Worm (Caenorhabditis elegans) whole organism, L3 larva: ENCODE results near the gene arrd-19.

ENCODE experiments used
- ZK546.5 ChIP-seq: sonication (generic microtip); optimal IDR thresholded peaks from 2 replicates; lab custom pipeline; 2017; ENCODE audit warnings: missing biosample characterization, missing genetic modification characterization
- aly-2 ChIP-seq: fragments of 150-350 bp; optimal IDR thresholded peaks from 2 replicates; lab custom pipeline; 2014; ENCODE audit warnings: missing biosample characterization, missing genetic modification characterization
- ama-1 ChIP-seq: fragments of 150-350 bp; optimal IDR thresholded peaks from 2 replicates; lab custom pipeline; 2018
- ceh-16 ChIP-seq: sonication (generic microtip); optimal IDR thresholded peaks from 2 replicates; lab custom pipeline; 2017; ENCODE audit warnings: missing biosample characterization, missing genetic modification characterization
- ceh-28 ChIP-seq: fragments of 150-350 bp; optimal IDR thresholded peaks from 2 replicates; lab custom pipeline; 2014; ENCODE audit warnings: missing biosample characterization, missing genetic modification reagents, missing genetic modification characterization
- ceh-9 ChIP-seq: sonication (generic microtip); optimal IDR thresholded peaks from 2 replicates; lab custom pipeline; 2018; ENCODE audit warnings: missing biosample characterization, missing genetic modification characterization
- daf-12 ChIP-seq: fragments of 150-350 bp; optimal IDR thresholded peaks from 2 replicates; lab custom pipeline; 2014; ENCODE audit warnings: missing biosample characterization, missing genetic modification reagents, missing genetic modification characterization
- egl-27 ChIP-seq: sonication (generic microtip); optimal IDR thresholded peaks from 4 replicates; lab custom pipeline; 2017; ENCODE audit warnings: missing biosample characterization, missing genetic modification reagents, missing genetic modification characterization
- egl-5 ChIP-seq: fragments of 150-350 bp; optimal IDR thresholded peaks from 2 replicates; lab custom pipeline; 2017; ENCODE audit warnings: missing biosample characterization, missing genetic modification reagents, missing genetic modification characterization, inconsistent platforms
- elt-2 ChIP-seq: sonication (generic microtip); optimal IDR thresholded peaks from 2 replicates; lab custom pipeline; 2016; ENCODE audit warnings: missing genetic modification reagents, mild to moderate bottlenecking, missing genetic modification characterization, missing compliant biosample characterization
- elt-3 ChIP-seq, 3 experiments: fragments of 150-350 bp in 1 of 3; sonication (generic microtip) in 2 of 3; optimal IDR thresholded peaks; 2 replicates in 2 of 3; 4 replicates in 1 of 3; lab custom pipeline; 2014 to 2017; ENCODE audit warnings: missing biosample characterization in 3 of 3, missing genetic modification characterization in 3 of 3
- eor-1 ChIP-seq, 2 experiments: fragments of 150-350 bp; optimal IDR thresholded peaks; 2 replicates each; lab custom pipeline; 2014 to 2018; ENCODE audit warnings: missing biosample characterization in 2 of 2, missing genetic modification characterization in 2 of 2
- fkh-10 ChIP-seq: sonication (generic microtip); optimal IDR thresholded peaks from 2 replicates; lab custom pipeline; 2017; ENCODE audit warnings: missing biosample characterization, missing genetic modification reagents, missing genetic modification characterization
- fos-1 ChIP-seq: fragments of 150-350 bp; optimal IDR thresholded peaks from 2 replicates; lab custom pipeline; 2014; ENCODE audit warnings: missing biosample characterization, missing genetic modification characterization
- hmg-11 ChIP-seq: sonication (generic microtip); optimal IDR thresholded peaks from 2 replicates; lab custom pipeline; 2016; ENCODE audit warnings: missing genetic modification characterization, missing compliant biosample characterization
- jun-1 ChIP-seq: fragments of 150-350 bp; optimal IDR thresholded peaks from 2 replicates; lab custom pipeline; 2014; ENCODE audit warnings: missing biosample characterization, missing genetic modification reagents, missing genetic modification characterization
- lin-15B ChIP-seq: fragments of 150-350 bp; optimal IDR thresholded peaks from 2 replicates; lab custom pipeline; 2014; ENCODE audit warnings: missing biosample characterization, missing genetic modification characterization
- lin-39 ChIP-seq: fragments of 150-350 bp; optimal IDR thresholded peaks from 2 replicates; lab custom pipeline; 2018; ENCODE audit warnings: missing biosample characterization, missing genetic modification reagents, missing genetic modification characterization
- lsy-12 ChIP-seq: sonication (generic microtip); optimal IDR thresholded peaks from 2 replicates; lab custom pipeline; 2016; ENCODE audit warnings: mild to moderate bottlenecking, missing genetic modification characterization, missing compliant biosample characterization
- mdl-1 ChIP-seq: fragments of 150-350 bp; optimal IDR thresholded peaks from 2 replicates; lab custom pipeline; 2014; ENCODE audit warnings: missing biosample characterization, missing genetic modification characterization
- mml-1 ChIP-seq: fragments of 150-350 bp; sonication (generic microtip); optimal IDR thresholded peaks from 3 replicates; lab custom pipeline; 2014; ENCODE audit warnings: missing biosample characterization, missing genetic modification characterization
- nfya-1 ChIP-seq: sonication (generic microtip); optimal IDR thresholded peaks from 2 replicates; lab custom pipeline; 2017; ENCODE audit warnings: missing genetic modification characterization, mild to moderate bottlenecking, missing compliant biosample characterization, antibody characterized with exemption, moderate library complexity; ENCODE audit not compliant: insufficient read depth
- nhr-11 ChIP-seq: fragments of 150-350 bp; optimal IDR thresholded peaks from 2 replicates; lab custom pipeline; 2014; ENCODE audit warnings: missing biosample characterization, missing genetic modification characterization
- nhr-12 ChIP-seq: fragments of 150-350 bp; optimal IDR thresholded peaks from 2 replicates; lab custom pipeline; 2014; ENCODE audit warnings: missing biosample characterization, missing genetic modification characterization
- nhr-23 ChIP-seq: fragments of 150-350 bp; optimal IDR thresholded peaks from 2 replicates; lab custom pipeline; 2014; ENCODE audit warnings: missing biosample characterization, missing genetic modification reagents, missing genetic modification characterization
- nhr-237 ChIP-seq: fragments of 150-350 bp; optimal IDR thresholded peaks from 2 replicates; lab custom pipeline; 2014; ENCODE audit warnings: missing biosample characterization, missing genetic modification characterization
- nhr-25 ChIP-seq: sonication (generic microtip); optimal IDR thresholded peaks from 2 replicates; lab custom pipeline; 2017; ENCODE audit warnings: missing biosample characterization, missing genetic modification characterization
- nhr-28 ChIP-seq: fragments of 150-350 bp; optimal IDR thresholded peaks from 2 replicates; lab custom pipeline; 2014; ENCODE audit warnings: missing biosample characterization, missing genetic modification characterization
- nhr-43 ChIP-seq: sonication (generic microtip); optimal IDR thresholded peaks from 2 replicates; lab custom pipeline; 2016; ENCODE audit warnings: mild to moderate bottlenecking, missing genetic modification characterization, missing compliant biosample characterization; ENCODE audit not compliant: poor library complexity, severe bottlenecking
- nhr-67 ChIP-seq: fragments of 150-350 bp; optimal IDR thresholded peaks from 2 replicates; lab custom pipeline; 2014; ENCODE audit warnings: missing biosample characterization, missing genetic modification characterization
- nhr-77 ChIP-seq: fragments of 150-350 bp; optimal IDR thresholded peaks from 2 replicates; lab custom pipeline; 2014; ENCODE audit warnings: missing biosample characterization, missing genetic modification characterization
- pha-4 ChIP-seq: fragments of 150-350 bp; optimal IDR thresholded peaks from 2 replicates; lab custom pipeline; 2014; ENCODE audit warnings: missing biosample characterization, missing genetic modification reagents, missing genetic modification characterization
- pqm-1 ChIP-seq: fragments of 150-350 bp; optimal IDR thresholded peaks from 2 replicates; lab custom pipeline; 2017; ENCODE audit warnings: missing biosample characterization, missing genetic modification characterization, inconsistent platforms
- sea-2 ChIP-seq: fragments of 150-350 bp; sonication (generic microtip); optimal IDR thresholded peaks from 4 replicates; lab custom pipeline; 2014; ENCODE audit warnings: missing biosample characterization, missing genetic modification reagents, missing genetic modification characterization
- skn-1 ChIP-seq: fragments of 150-350 bp; optimal IDR thresholded peaks from 2 replicates; lab custom pipeline; 2014; ENCODE audit warnings: missing biosample characterization, missing genetic modification characterization
- snpc-4 ChIP-seq: fragments of 150-350 bp; optimal IDR thresholded peaks from 2 replicates; lab custom pipeline; 2014; ENCODE audit warnings: missing biosample characterization, missing genetic modification characterization
- tbx-2 ChIP-seq: sonication (generic microtip); optimal IDR thresholded peaks from 2 replicates; lab custom pipeline; 2016; ENCODE audit warnings: mild to moderate bottlenecking, missing genetic modification characterization, missing compliant biosample characterization
- zag-1 ChIP-seq: fragments of 150-350 bp; optimal IDR thresholded peaks from 2 replicates; lab custom pipeline; 2014; ENCODE audit warnings: missing biosample characterization, missing genetic modification characterization
- ztf-11 ChIP-seq: fragments of 150-350 bp; optimal IDR thresholded peaks from 2 replicates; lab custom pipeline; 2014; ENCODE audit warnings: missing biosample characterization, missing genetic modification characterization
- ztf-4 ChIP-seq: fragments of 150-350 bp; optimal IDR thresholded peaks from 2 replicates; lab custom pipeline; 2014; ENCODE audit warnings: missing biosample characterization, missing genetic modification characterization

Gene arrd-19

ce11 chrV:3315308-3315707 is at the start of gene arrd-19:
TSS of gene arrd-19 (minus strand) at chrV:3315516.
- no peak for TF ChIP-seq ztf-4
- peak; percentile 84 for TF ChIP-seq hmg-11 (tag; lab: Kevin White, UChicago)
- TF ChIP-seq nhr-25: peak; percentile 92
- TF ChIP-seq ceh-16 (tag; lab: Kevin White, UChicago): no peak
- TF ChIP-seq fkh-10 (GFP tag; lab: Kevin White, UChicago): no peak
- peak; percentile 11 for TF ChIP-seq pqm-1 (tag; lab: Kevin White, UChicago)
- TF ChIP-seq elt-3 (tag; optimal IDR thresholded peaks at IDR 0.05; lab: Kevin White, UChicago): peak in 1 of 3 experiments; percentile 39
- no peak for TF ChIP-seq ceh-9 (tag; lab: Kevin White, UChicago)
- peak; percentile 72 for TF ChIP-seq nhr-43 (tag; lab: Kevin White, UChicago)
- TF ChIP-seq lin-15B (tag; lab: Kevin White, UChicago): peak; percentile 70
- TF ChIP-seq nhr-12 (tag; lab: Kevin White, UChicago): no peak
- TF ChIP-seq ama-1: no peak
- TF ChIP-seq lsy-12 (tag; lab: Kevin White, UChicago): no peak
- no peak for TF ChIP-seq nhr-77 (tag; lab: Kevin White, UChicago)
- TF ChIP-seq ceh-28: peak; percentile 52
- TF ChIP-seq egl-27 (tag; lab: Kevin White, UChicago): no peak
- TF ChIP-seq nfya-1 (tag; lab: Kevin White, UChicago): peak; percentile 83
- peak; percentile 89 for TF ChIP-seq pha-4 (tag; lab: Kevin White, UChicago)
- TF ChIP-seq sea-2 (GFP tag; lab: Kevin White, UChicago): no peak
- no peak for TF ChIP-seq nhr-67 (tag; lab: Kevin White, UChicago)
- TF ChIP-seq nhr-23 (tag; lab: Kevin White, UChicago): peak; percentile 85
- TF ChIP-seq skn-1: no peak
- peak; percentile 13 for TF ChIP-seq jun-1 (tag; lab: Kevin White, UChicago)
- TF ChIP-seq egl-5 (tag; lab: Kevin White, UChicago): peak; percentile 75
- peak; percentile 38 for TF ChIP-seq tbx-2 (tag; lab: Kevin White, UChicago)
- TF ChIP-seq snpc-4 (tag; lab: Kevin White, UChicago): peak; percentile 45
- no peak for TF ChIP-seq fos-1 (tag; lab: Kevin White, UChicago)
- TF ChIP-seq mdl-1 (tag; lab: Kevin White, UChicago): no peak
- TF ChIP-seq mml-1 (tag; lab: Kevin White, UChicago): no peak
- TF ChIP-seq aly-2 (tag; lab: Kevin White, UChicago): no peak
- peak; percentile 46 for TF ChIP-seq elt-2 (tag; lab: Kevin White, UChicago)
- TF ChIP-seq lin-39 (tag; lab: Kevin White, UChicago): peak; percentile 60

- TF ChIP-seq nhr-25 (peak; percentile 3), nhr-12 (tag; lab: Kevin White, UChicago) (no peak), tbx-2 (tag; lab: Kevin White, UChicago) (no peak), ztf-11 (tag; lab: Kevin White, UChicago) (no peak), zag-1 (tag; lab: Kevin White, UChicago) (no peak), nhr-11 (tag; lab: Kevin White, UChicago) (no peak)
Measured at ce11 chrV:3362475-3362874, 47.2 kb upstream of the arrd-19 start, which contains the start of gene C04E12.4. TSS of gene C04E12.4 (plus strand) at chrV:3362775.

DNA sequence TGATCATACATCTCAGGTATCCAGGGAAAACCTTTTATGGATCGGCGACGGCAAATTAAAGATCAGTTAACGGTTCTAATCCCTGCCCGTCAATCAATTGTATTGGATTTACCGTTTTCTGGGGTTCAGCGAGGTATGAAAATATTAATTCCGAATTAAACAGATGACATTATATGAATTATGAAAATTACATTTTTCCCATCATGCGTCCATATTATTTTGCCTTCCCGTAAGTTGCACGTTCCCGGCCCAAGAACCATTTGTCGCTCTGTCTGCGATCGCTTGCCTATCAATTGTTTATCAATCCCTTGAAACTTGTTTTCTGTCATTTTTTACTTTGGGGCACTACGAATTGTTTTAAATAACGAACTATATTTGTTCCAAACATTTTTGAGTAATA is 46.3 kb upstream of the arrd-19 start:
- TF ChIP-seq fos-1 (tag; lab: Kevin White, UChicago) (no peak), egl-5 (tag; lab: Kevin White, UChicago) (no peak), ZK546.5 (tag; lab: Kevin White, UChicago) (no peak), ceh-16 (tag; lab: Kevin White, UChicago) (no peak), skn-1 (no peak), lin-39 (tag; lab: Kevin White, UChicago) (no peak), lin-15B (tag; lab: Kevin White, UChicago) (no peak), ceh-28 (no peak), eor-1 (tag; optimal IDR thresholded peaks at IDR 0.05; lab: Kevin White, UChicago) (no peak), nhr-25 (no peak), zag-1 (tag; lab: Kevin White, UChicago) (no peak), nhr-28 (tag; lab: Kevin White, UChicago) (no peak), mdl-1 (tag; lab: Kevin White, UChicago) (no peak), ztf-4 (no peak), nhr-237 (tag; lab: Kevin White, UChicago) (no peak), ceh-9 (tag; lab: Kevin White, UChicago) (no peak), daf-12 (no peak)
